Worm (Caenorhabditis elegans) whole organism, midembryonic: ENCODE results near the gene phf-10.

Experiments
- T22C8.4 ChIP-seq: fragments of 200-800 bp; sonication (Bioruptor generic); IDR thresholded peaks from 2 replicates; pipeline ENCODE4 v1.3.6; 2022; ENCODE audit warnings: missing genetic modification characterization, missing compliant biosample characterization
- cog-1 ChIP-seq: sonication (generic microtip); optimal IDR thresholded peaks from 2 replicates; lab custom pipeline; 2016; ENCODE audit warnings: missing genetic modification characterization, missing compliant biosample characterization
- flt-1 ChIP-seq: fragments of 200-800 bp; sonication (Bioruptor generic); IDR thresholded peaks from 2 replicates; pipeline ENCODE4 v1.3.6; 2022; ENCODE audit warnings: missing genetic modification characterization, missing compliant biosample characterization
- klf-2 ChIP-seq: fragments of 200-800 bp; sonication (Bioruptor generic); conservative IDR thresholded peaks from 2 replicates; pipeline ENCODE4 v1.3.6; 2022; ENCODE audit warnings: missing genetic modification reagents, missing genetic modification characterization, missing compliant biosample characterization
- ref-1 ChIP-seq: fragments of 200-800 bp; sonication (Bioruptor generic); conservative IDR thresholded peaks from 2 replicates; pipeline ENCODE4 v1.3.6; 2022; ENCODE audit warnings: missing genetic modification reagents, missing genetic modification characterization, missing compliant biosample characterization
- tab-1 ChIP-seq: fragments of 200-800 bp; sonication (Bioruptor generic); IDR thresholded peaks from 2 replicates; pipeline ENCODE4 v1.3.6; 2022; ENCODE audit warnings: missing genetic modification characterization, missing compliant biosample characterization
- ztf-23 ChIP-seq: fragments of 200-800 bp; sonication (Bioruptor generic); IDR thresholded peaks from 2 replicates; pipeline ENCODE4 v1.3.6; 2022; ENCODE audit warnings: missing genetic modification reagents, missing genetic modification characterization, missing compliant biosample characterization
- ztf-29 ChIP-seq: fragments of 200-800 bp; sonication (Bioruptor generic); IDR thresholded peaks from 2 replicates; pipeline ENCODE4 v1.3.6; 2022; ENCODE audit warnings: missing genetic modification reagents, missing genetic modification characterization, missing compliant biosample characterization

- no peak for TF ChIP-seq ztf-29 (GFP tag; lab: Robert Waterston, UW)
- no peak for TF ChIP-seq cog-1 (tag; lab: Kevin White, UChicago)
- no peak for TF ChIP-seq ztf-23 (GFP tag; lab: Robert Waterston, UW)
- TF ChIP-seq T22C8.4 (GFP tag; lab: Robert Waterston, UW) = no peak
- no peak for TF ChIP-seq klf-2 (GFP tag; lab: Robert Waterston, UW)
- no peak for TF ChIP-seq tab-1 (GFP tag; lab: Robert Waterston, UW)
- no peak for TF ChIP-seq flt-1 (GFP tag; lab: Robert Waterston, UW)
- TF ChIP-seq ref-1 = no peak
These were observed 27.4 kb downstream of the phf-10 start for ce11 chrV:283953-284352.
